Fruit fly (Drosophila melanogaster) whole organism, embryonic: ENCODE results near the gene CG7367.

ENCODE experiments used
- Aef1 ChIP-seq: fragments of 200-800 bp; sonication (Bioruptor generic); IDR thresholded peaks from 3 replicates; pipeline ENCODE4 v1.3.6; 2022; ENCODE audit warnings: missing biosample characterization, missing genetic modification characterization
- Asciz ChIP-seq: fragments of 200-800 bp; sonication (Bioruptor generic); optimal IDR thresholded peaks from 2 replicates; lab custom pipeline; 2017; ENCODE audit warnings: missing biosample characterization, mild to moderate bottlenecking, missing genetic modification characterization, missing genetic modification reagents
- CG10267 ChIP-seq: fragments of 200-800 bp; sonication (Bioruptor generic); optimal IDR thresholded peaks from 2 replicates; lab custom pipeline; 2018; ENCODE audit warnings: missing biosample characterization, mild to moderate bottlenecking, missing genetic modification characterization, moderate library complexity
- CG10431 ChIP-seq: fragments of 200-800 bp; sonication (Bioruptor generic); optimal IDR thresholded peaks from 3 replicates; lab custom pipeline; 2018; ENCODE audit warnings: missing biosample characterization, mild to moderate bottlenecking, missing genetic modification characterization
- CG10543 ChIP-seq: fragments of 200-800 bp; sonication (Bioruptor generic); optimal IDR thresholded peaks from 3 replicates; lab custom pipeline; 2017; ENCODE audit warnings: missing biosample characterization, mild to moderate bottlenecking, missing genetic modification characterization, moderate library complexity
- CG10959 ChIP-seq: fragments of 200-800 bp; sonication (Bioruptor generic); IDR thresholded peaks from 2 replicates; pipeline ENCODE4 v1.3.6; 2022; ENCODE audit warnings: missing biosample characterization, missing genetic modification characterization
- CG11093 ChIP-seq: fragments of 200-800 bp; sonication (Bioruptor generic); IDR thresholded peaks from 3 replicates; pipeline ENCODE4 v1.3.6; 2022; ENCODE audit warnings: missing biosample characterization, missing genetic modification characterization
- CG1233 ChIP-seq: fragments of 200-800 bp; sonication (Bioruptor generic); optimal IDR thresholded peaks from 4 replicates; lab custom pipeline; 2018; ENCODE audit warnings: missing biosample characterization, mild to moderate bottlenecking, missing genetic modification characterization
- CG12391 ChIP-seq: fragments of 200-800 bp; sonication (Bioruptor generic); optimal IDR thresholded peaks from 3 replicates; lab custom pipeline; 2018; ENCODE audit warnings: missing biosample characterization, mild to moderate bottlenecking, missing genetic modification characterization, moderate library complexity
- CG14710 ChIP-seq: fragments of 200-800 bp; sonication (Bioruptor generic); optimal IDR thresholded peaks from 3 replicates; lab custom pipeline; 2019; ENCODE audit warnings: missing biosample characterization, mild to moderate bottlenecking, missing genetic modification characterization, moderate library complexity
- CG1647 ChIP-seq: fragments of 200-800 bp; sonication (Bioruptor generic); optimal IDR thresholded peaks from 3 replicates; lab custom pipeline; 2016; ENCODE audit warnings: missing biosample characterization, missing genetic modification characterization
- CG18011 ChIP-seq: fragments of 200-800 bp; sonication (Bioruptor generic); optimal IDR thresholded peaks from 2 replicates; lab custom pipeline; 2017; ENCODE audit warnings: missing biosample characterization, missing genetic modification characterization, mild to moderate bottlenecking, moderate library complexity, missing genotype
- CG18619 ChIP-seq: fragments of 200-800 bp; sonication (Bioruptor generic); optimal IDR thresholded peaks from 3 replicates; lab custom pipeline; 2017; ENCODE audit warnings: missing biosample characterization, mild to moderate bottlenecking, missing genetic modification characterization
- CG2116 ChIP-seq: fragments of 200-800 bp; sonication (Bioruptor generic); optimal IDR thresholded peaks from 3 replicates; lab custom pipeline; 2018; ENCODE audit warnings: missing biosample characterization, mild to moderate bottlenecking, missing genetic modification characterization
- CG31224 ChIP-seq: fragments of 200-800 bp; sonication (Bioruptor generic); IDR thresholded peaks from 2 replicates; pipeline ENCODE4 v1.3.6; 2022; ENCODE audit warnings: missing biosample characterization, missing genetic modification characterization
- CG31365 ChIP-seq: fragments of 200-800 bp; sonication (Bioruptor generic); optimal IDR thresholded peaks from 2 replicates; lab custom pipeline; 2018; ENCODE audit warnings: missing biosample characterization, mild to moderate bottlenecking, missing genetic modification characterization
- CG4617 ChIP-seq: fragments of 200-800 bp; sonication (Bioruptor generic); optimal IDR thresholded peaks from 3 replicates; lab custom pipeline; 2016; ENCODE audit warnings: missing biosample characterization, missing genetic modification characterization, borderline replicate concordance
- CG4730 ChIP-seq: fragments of 200-800 bp; sonication (Bioruptor generic); IDR thresholded peaks from 2 replicates; pipeline ENCODE4 v1.3.6; 2022; ENCODE audit warnings: missing biosample characterization, missing genetic modification characterization
- CG4854 ChIP-seq: fragments of 200-800 bp; sonication (Bioruptor generic); optimal IDR thresholded peaks from 2 replicates; lab custom pipeline; 2016; ENCODE audit warnings: missing biosample characterization, missing genetic modification characterization, inconsistent platforms
- CG6765 ChIP-seq: fragments of 200-800 bp; sonication (Bioruptor generic); optimal IDR thresholded peaks from 3 replicates; lab custom pipeline; 2017; ENCODE audit warnings: missing biosample characterization, mild to moderate bottlenecking, missing genetic modification characterization
- CG6854 ChIP-seq: fragments of 200-800 bp; sonication (Bioruptor generic); optimal IDR thresholded peaks from 3 replicates; lab custom pipeline; 2017; ENCODE audit warnings: missing biosample characterization, mild to moderate bottlenecking, missing genetic modification characterization
- CG7372 ChIP-seq: fragments of 200-800 bp; sonication (Bioruptor generic); IDR thresholded peaks from 2 replicates; pipeline ENCODE4 v1.3.6; 2022; ENCODE audit warnings: missing biosample characterization, missing genetic modification characterization
- CG8924 ChIP-seq: fragments of 200-800 bp; optimal IDR thresholded peaks from 3 replicates; lab custom pipeline; 2019; ENCODE audit warnings: missing biosample characterization, mild to moderate bottlenecking, missing genetic modification characterization, moderate library complexity
- Dp ChIP-seq: fragments of 200-800 bp; sonication (Bioruptor generic); optimal IDR thresholded peaks from 2 replicates; lab custom pipeline; 2018; ENCODE audit warnings: missing biosample characterization, mild to moderate bottlenecking, missing genetic modification characterization, moderate library complexity
- HmgD ChIP-seq: fragments of 200-800 bp; sonication (Bioruptor generic); optimal IDR thresholded peaks from 3 replicates; lab custom pipeline; 2016; ENCODE audit warnings: missing biosample characterization, missing genetic modification characterization
- Hmr ChIP-seq: fragments of 200-800 bp; sonication (Bioruptor generic); optimal IDR thresholded peaks from 3 replicates; lab custom pipeline; 2017; ENCODE audit warnings: mild to moderate bottlenecking, missing biosample characterization, missing genetic modification reagents, missing genetic modification characterization
- Hr3 ChIP-seq: fragments of 200-800 bp; sonication (Bioruptor generic); optimal IDR thresholded peaks from 3 replicates; lab custom pipeline; 2016; ENCODE audit warnings: missing biosample characterization, missing genetic modification characterization
- Spps ChIP-seq: fragments of 200-800 bp; sonication (Bioruptor generic); optimal IDR thresholded peaks from 2 replicates; lab custom pipeline; 2018; ENCODE audit warnings: missing biosample characterization, mild to moderate bottlenecking, missing genetic modification characterization
- amos ChIP-seq: fragments of 200-800 bp; sonication (Bioruptor generic); IDR thresholded peaks from 2 replicates; pipeline ENCODE4 v1.3.6; 2022; ENCODE audit warnings: missing biosample characterization, missing genetic modification characterization; ENCODE audit not compliant: partially characterized antibody
- az2 ChIP-seq: fragments of 200-800 bp; sonication (Bioruptor generic); optimal IDR thresholded peaks from 3 replicates; lab custom pipeline; 2016; ENCODE audit warnings: missing biosample characterization, missing genetic modification characterization
- chinmo ChIP-seq: fragments of 200-800 bp; sonication (Bioruptor generic); IDR thresholded peaks from 4 replicates; pipeline ENCODE4 v1.3.6; 2022; ENCODE audit warnings: missing biosample characterization, missing genetic modification characterization; ENCODE audit not compliant: partially characterized antibody
- chn ChIP-seq: fragments of 200-800 bp; sonication (Bioruptor generic); optimal IDR thresholded peaks from 2 replicates; lab custom pipeline; 2016; ENCODE audit warnings: missing biosample characterization, missing genetic modification characterization
- fd96Cb ChIP-seq: fragments of 200-800 bp; sonication (Bioruptor generic); optimal IDR thresholded peaks from 2 replicates; lab custom pipeline; 2018; ENCODE audit warnings: missing biosample characterization, mild to moderate bottlenecking, missing genetic modification characterization, moderate library complexity
- fu2 ChIP-seq: fragments of 200-800 bp; sonication (Bioruptor generic); optimal IDR thresholded peaks from 2 replicates; lab custom pipeline; 2016; ENCODE audit warnings: missing biosample characterization, missing genetic modification characterization
- gcm2 ChIP-seq: fragments of 200-800 bp; sonication (Bioruptor generic); optimal IDR thresholded peaks from 2 replicates; lab custom pipeline; 2016; ENCODE audit warnings: missing biosample characterization, missing genetic modification characterization
- ham ChIP-seq: fragments of 200-800 bp; sonication (Bioruptor generic); IDR thresholded peaks from 2 replicates; pipeline ENCODE4 v1.3.6; 2022; ENCODE audit warnings: missing biosample characterization, missing genetic modification characterization
- hth ChIP-seq: fragments of >200 bp; optimal IDR thresholded peaks from 2 replicates; lab custom pipeline; 2017; ENCODE audit warnings: inconsistent platforms
- inv ChIP-seq: fragments of 200-800 bp; sonication (Bioruptor generic); IDR thresholded peaks from 2 replicates; pipeline ENCODE4 v1.3.6; 2022; ENCODE audit warnings: missing biosample characterization, missing genetic modification characterization; ENCODE audit not compliant: partially characterized antibody
- jing ChIP-seq: fragments of 200-800 bp; sonication (Bioruptor generic); optimal IDR thresholded peaks from 2 replicates; lab custom pipeline; 2018; ENCODE audit warnings: missing biosample characterization, mild to moderate bottlenecking, missing genetic modification characterization
- kay ChIP-seq: fragments of 200-800 bp; sonication (Bioruptor generic); optimal IDR thresholded peaks from 2 replicates; lab custom pipeline; 2016; ENCODE audit warnings: missing biosample characterization, missing genetic modification characterization
- nerfin-2 ChIP-seq: fragments of 200-800 bp; sonication (Bioruptor generic); IDR thresholded peaks from 2 replicates; pipeline ENCODE4 v1.3.6; 2022; ENCODE audit warnings: missing biosample characterization, missing genetic modification characterization; ENCODE audit not compliant: partially characterized antibody
- nmo ChIP-seq: fragments of 200-800 bp; sonication (Bioruptor generic); optimal IDR thresholded peaks from 2 replicates; lab custom pipeline; 2018; ENCODE audit warnings: missing biosample characterization, mild to moderate bottlenecking, missing genetic modification characterization, moderate library complexity
- odd ChIP-seq: fragments of 200-800 bp; sonication (Bioruptor generic); optimal IDR thresholded peaks from 2 replicates; lab custom pipeline; 2017; ENCODE audit warnings: missing biosample characterization, mild to moderate bottlenecking, missing genetic modification characterization
- pfk ChIP-seq: fragments of 200-800 bp; sonication (Bioruptor generic); optimal IDR thresholded peaks from 2 replicates; lab custom pipeline; 2018; ENCODE audit warnings: missing biosample characterization, mild to moderate bottlenecking, missing genetic modification characterization, moderate library complexity
- shn ChIP-seq: fragments of 200-800 bp; sonication (Bioruptor generic); optimal IDR thresholded peaks from 3 replicates; lab custom pipeline; 2016; ENCODE audit warnings: missing biosample characterization, missing genetic modification characterization
- toy ChIP-seq: fragments of 200-800 bp; sonication (Bioruptor generic); IDR thresholded peaks from 2 replicates; pipeline ENCODE4 v1.3.6; 2022; ENCODE audit warnings: missing biosample characterization, missing genetic modification characterization
- trem ChIP-seq: fragments of 200-800 bp; optimal IDR thresholded peaks from 3 replicates; lab custom pipeline; 2019; ENCODE audit warnings: missing biosample characterization, mild to moderate bottlenecking, missing genetic modification characterization, moderate library complexity
- twi ChIP-seq: fragments of 200-800 bp; optimal IDR thresholded peaks from 2 replicates; lab custom pipeline; 2019; ENCODE audit warnings: missing biosample characterization, mild to moderate bottlenecking, missing genetic modification characterization, moderate library complexity
- wdn ChIP-seq: fragments of 200-800 bp; sonication (Bioruptor generic); IDR thresholded peaks from 2 replicates; pipeline ENCODE4 v1.3.6; 2022; ENCODE audit warnings: missing biosample characterization, missing genetic modification characterization

Gene CG7367

DNA sequence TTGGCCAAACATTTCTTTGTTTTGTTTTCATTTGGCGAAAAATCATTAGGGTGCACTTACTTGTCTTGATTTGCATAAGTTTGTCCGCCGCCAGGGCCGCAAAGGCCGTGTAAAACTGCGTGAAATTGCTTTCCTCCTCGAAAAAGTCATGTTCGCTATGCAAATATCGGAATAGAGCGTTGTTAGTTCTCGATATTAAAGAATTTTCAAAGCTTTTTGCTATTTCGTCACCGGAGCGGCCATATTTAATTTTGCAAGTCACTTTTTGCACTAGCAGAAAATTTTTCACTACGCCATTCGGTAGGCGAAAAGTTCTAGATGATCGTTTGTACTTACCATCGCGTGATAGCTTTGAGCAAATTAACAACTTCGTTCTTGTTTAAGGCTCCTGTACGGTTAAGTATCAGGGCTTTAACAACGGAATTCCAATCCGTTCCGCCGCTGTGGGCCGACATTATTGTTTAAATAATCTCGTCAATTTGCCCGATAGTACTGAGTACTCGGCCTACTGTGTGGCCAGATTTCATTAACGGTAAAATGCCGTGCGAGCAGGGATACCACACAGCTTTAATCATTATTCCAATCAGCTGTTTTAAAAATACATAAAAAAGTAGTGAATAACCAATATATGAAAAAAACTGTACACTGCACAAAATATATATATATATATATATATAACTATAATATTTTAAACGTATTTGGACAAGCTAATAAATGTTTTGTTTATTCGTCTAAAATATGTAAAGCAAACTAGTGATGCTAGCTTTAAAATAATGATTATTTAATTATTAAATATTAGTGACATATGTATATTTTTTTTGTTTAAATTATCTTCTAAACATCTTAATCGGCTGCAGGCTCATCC lies 31.8 kb upstream of the CG7367 start, which contains the start of gene poe (continued):
- peak; percentile 25 for TF ChIP-seq az2 (GFP tag; lab: Kevin White, UChicago)
- no peak for TF ChIP-seq odd
- peak; percentile 57 for TF ChIP-seq CG4617 (GFP tag; lab: Kevin White, UChicago)
- no peak for TF ChIP-seq CG18619 (GFP tag; lab: Kevin White, UChicago)
- TF ChIP-seq Hr3 (GFP tag; lab: Kevin White, UChicago): peak; percentile 46
- no peak for TF ChIP-seq CG6854
- peak; percentile 44 for TF ChIP-seq CG2116 (GFP tag; lab: Kevin White, UChicago)
- TF ChIP-seq wdn: no peak
- TF ChIP-seq jing (GFP tag; lab: Kevin White, UChicago): no peak
- TF ChIP-seq CG4730: peak; percentile 39; the same call in 1 of the 2 replicates
- peak; percentile 15 for TF ChIP-seq kay
- TF ChIP-seq fd96Cb (tag; lab: Kevin White, UChicago): peak; percentile 57
- peak; percentile 60 for TF ChIP-seq nmo (GFP tag; lab: Kevin White, UChicago)
- no peak for TF ChIP-seq CG1647 (GFP tag; lab: Kevin White, UChicago)
- TF ChIP-seq chn (GFP tag; lab: Kevin White, UChicago): no peak
- TF ChIP-seq CG18011 (GFP tag; lab: Kevin White, UChicago): no peak
- no peak for TF ChIP-seq CG10543 (GFP tag; lab: Kevin White, UChicago)
- peak; percentile 29 for TF ChIP-seq Spps (tag; lab: Kevin White, UChicago)
- TF ChIP-seq CG31365 (tag; lab: Kevin White, UChicago): no peak
- no peak for TF ChIP-seq CG10959 (GFP tag; lab: Robert Waterston, UW)
- TF ChIP-seq CG14710: peak; percentile 96
- TF ChIP-seq chinmo (GFP tag; lab: Robert Waterston, UW): 0 out of 4 replicates have a peak, but pooled peaks have one; percentile 29
- no peak for TF ChIP-seq pfk (GFP tag; lab: Kevin White, UChicago)
- peak; percentile 78 for TF ChIP-seq CG8924 (tag; lab: Kevin White, UChicago)
- no peak for TF ChIP-seq CG11093 (GFP tag; lab: Robert Waterston, UW)
- no peak for TF ChIP-seq CG7372 (GFP tag; lab: Robert Waterston, UW)
- TF ChIP-seq CG12391: peak; percentile 81
- TF ChIP-seq CG1233: peak; percentile 19
- TF ChIP-seq CG10267 (tag; lab: Kevin White, UChicago): peak; percentile 74
- no peak for TF ChIP-seq Asciz (GFP tag; lab: Kevin White, UChicago)
- no peak for TF ChIP-seq CG10431 (GFP tag; lab: Kevin White, UChicago)
- peak; percentile 39; the same call in 1 of the 3 replicates for TF ChIP-seq Aef1 (GFP tag; lab: Robert Waterston, UW)
- TF ChIP-seq fu2 (GFP tag; lab: Kevin White, UChicago): no peak
- no peak for TF ChIP-seq toy (GFP tag; lab: Robert Waterston, UW)
- no peak for TF ChIP-seq gcm2 (GFP tag; lab: Kevin White, UChicago)
- TF ChIP-seq shn: no peak
- TF ChIP-seq trem (tag; lab: Kevin White, UChicago): peak; percentile 62
- TF ChIP-seq ham (GFP tag; lab: Robert Waterston, UW): no peak
- no peak for TF ChIP-seq twi (tag; lab: Kevin White, UChicago)
- no peak for TF ChIP-seq inv
- TF ChIP-seq Dp: peak; percentile 20
- TF ChIP-seq CG31224 (GFP tag; lab: Robert Waterston, UW): peak; percentile 67
- peak; percentile 40 for TF ChIP-seq HmgD (GFP tag; lab: Kevin White, UChicago)
- TF ChIP-seq Hmr (GFP tag; lab: Kevin White, UChicago): no peak
- no peak for TF ChIP-seq CG4854 (GFP tag; lab: Kevin White, UChicago)
- TF ChIP-seq amos (GFP tag; lab: Robert Waterston, UW): peak; percentile 23; the same call in 1 of the 2 replicates
- no peak for TF ChIP-seq hth (lab: Kevin White, UChicago)
- TF ChIP-seq nerfin-2 (GFP tag; lab: Robert Waterston, UW): no peak
- peak; percentile 29 for TF ChIP-seq CG6765 (GFP tag; lab: Kevin White, UChicago)
